Worm (Caenorhabditis elegans) whole organism, L4/young adult: ENCODE measurements around the gene F41B5.12.

Experiments used
- W03F9.2 ChIP-seq: fragments of 150-350 bp; optimal IDR thresholded peaks from 2 replicates; lab custom pipeline; 2014; ENCODE audit warnings: missing biosample characterization, missing genetic modification characterization
- dao-5 ChIP-seq: sonication (generic microtip); optimal IDR thresholded peaks from 2 replicates; lab custom pipeline; 2016; ENCODE audit warnings: missing genotype, missing genetic modification characterization, moderate library complexity, missing compliant biosample characterization
- him-1 ChIP-seq: sonication (generic microtip); optimal IDR thresholded peaks from 2 replicates; lab custom pipeline; 2016; ENCODE audit warnings: missing genotype, missing genetic modification reagents, missing genetic modification characterization, missing compliant biosample characterization

The F41B5.12 gene

ce11 chrV:2278052-2278451 lies 17.3 kb downstream of the F41B5.12 start, which contains the start of gene nhr-59:
TSS of gene nhr-59 (minus strand) at chrV:2278265.
- TF ChIP-seq him-1 (tag; lab: Kevin White, UChicago): no peak
- TF ChIP-seq W03F9.2: no peak
- TF ChIP-seq dao-5: no peak

ce11 chrV:2278543-2278942 lies 17.8 kb downstream of the F41B5.12 start, which contains the start of gene fbxa-137:
TSS of gene fbxa-137 (plus strand) at chrV:2278816.
- TF ChIP-seq him-1 (tag; lab: Kevin White, UChicago) (no peak), W03F9.2 (no peak), dao-5 (no peak)

- no peak for TF ChIP-seq him-1 (tag; lab: Kevin White, UChicago)
- peak; percentile 17 for TF ChIP-seq W03F9.2
Observed at ce11 chrV:2281499-2281898, 20.7 kb downstream of the F41B5.12 start, which contains the start of gene nhr-228. TSS of gene nhr-228 (plus strand) at chrV:2281759.

- TF ChIP-seq W03F9.2 (no peak), dao-5 (no peak), him-1 (tag; lab: Kevin White, UChicago) (no peak)
Observed at ce11 chrV:2285107-2285506, 24.3 kb downstream of the F41B5.12 start, which contains the start of gene nhr-227. TSS of gene nhr-227 (plus strand) at chrV:2285432.

ce11 chrV:2290329-2290728 lies 29.6 kb downstream of the F41B5.12 start, which contains the start of gene nhr-225:
TSS of gene nhr-225 (minus strand) at chrV:2290474.
- TF ChIP-seq W03F9.2 (no peak), dao-5 (no peak), him-1 (tag; lab: Kevin White, UChicago) (no peak)

- no peak for TF ChIP-seq him-1 (tag; lab: Kevin White, UChicago)
- TF ChIP-seq W03F9.2: no peak
- no peak for TF ChIP-seq dao-5
Observed at ce11 chrV:2292240-2292639, 31.5 kb downstream of the F41B5.12 start, which contains the start of gene nhr-115. TSS of gene nhr-115 (plus strand) at chrV:2292540.

ce11 chrV:2294577-2294976 lies 33.8 kb downstream of the F41B5.12 start, which contains the start of gene nhr-226:
TSS of gene nhr-226 (plus strand) at chrV:2294877.
- TF ChIP-seq dao-5 (no peak), him-1 (tag; lab: Kevin White, UChicago) (no peak), W03F9.2 (no peak)

ce11 chrV:2300905-2301304 lies 40.1 kb downstream of the F41B5.12 start, which contains the start of gene Y19D10B.8:
TSS of gene Y19D10B.8 (minus strand) at chrV:2301005.
- TF ChIP-seq dao-5 (no peak), him-1 (tag; lab: Kevin White, UChicago) (no peak)

- TF ChIP-seq dao-5: no peak
- no peak for TF ChIP-seq him-1 (tag; lab: Kevin White, UChicago)
- TF ChIP-seq W03F9.2: no peak
Observed at ce11 chrV:2303775-2304174, 43.0 kb downstream of the F41B5.12 start, which contains the start of gene irld-15. TSS of gene irld-15 (minus strand) at chrV:2303875.

ce11 chrV:2306383-2306782 lies 45.6 kb downstream of the F41B5.12 start:
- TF ChIP-seq W03F9.2 (no peak), dao-5 (no peak), him-1 (tag; lab: Kevin White, UChicago) (no peak)

- TF ChIP-seq dao-5 (no peak), him-1 (tag; lab: Kevin White, UChicago) (no peak), W03F9.2 (no peak)
Observed at ce11 chrV:2308246-2308645, 47.5 kb downstream of the F41B5.12 start.
